Worm (Caenorhabditis elegans) whole organism, young adult: ENCODE results near the gene stim-1.

Experiments used
- D2030.7 ChIP-seq: fragments of 200-800 bp; sonication (Bioruptor generic); IDR thresholded peaks from 2 replicates; pipeline ENCODE4 v1.3.6; 2022; ENCODE audit warnings: missing genetic modification reagents, missing genetic modification characterization, missing compliant biosample characterization
- F23B12.7 ChIP-seq: sonication (generic microtip); optimal IDR thresholded peaks from 2 replicates; lab custom pipeline; 2017; ENCODE audit warnings: missing genetic modification characterization, mild to moderate bottlenecking, missing compliant biosample characterization, antibody characterized with exemption, moderate library complexity; ENCODE audit not compliant: insufficient read depth
- akir-1 ChIP-seq: fragments of 200-800 bp; sonication (Bioruptor generic); optimal IDR thresholded peaks from 2 replicates; lab custom pipeline; 2018; ENCODE audit warnings: mild to moderate bottlenecking, missing genetic modification characterization, moderate library complexity, missing compliant biosample characterization
- ama-1 ChIP-seq, 3 experiments: fragments of 150-350 bp in 1 of 3; sonication (generic microtip) in 2 of 3; optimal IDR thresholded peaks; 2 replicates each; lab custom pipeline; 2014 to 2018; ENCODE audit warnings: missing biosample characterization in 2 of 3, missing genetic modification characterization in 2 of 3, missing genetic modification reagents in 2 of 3
- ceh-100 ChIP-seq: fragments of 200-800 bp; sonication (Bioruptor generic); IDR thresholded peaks from 2 replicates; pipeline ENCODE4 v1.3.6; 2022; ENCODE audit warnings: missing genetic modification reagents, missing genetic modification characterization, missing compliant biosample characterization
- lin-35 ChIP-seq, 3 experiments: fragments of 150-350 bp in 2 of 3; sonication (generic microtip) in 1 of 3; optimal IDR thresholded peaks; 2 replicates each; lab custom pipeline; 2014 to 2018; ENCODE audit warnings: missing biosample characterization in 3 of 3, missing genetic modification characterization in 3 of 3, missing genetic modification reagents in 3 of 3
- lir-1 ChIP-seq: fragments of 200-800 bp; sonication (Bioruptor generic); conservative IDR thresholded peaks from 2 replicates; pipeline ENCODE4 v1.3.6; 2022; ENCODE audit warnings: missing genetic modification reagents, missing genetic modification characterization, missing compliant biosample characterization
- madf-3 ChIP-seq: fragments of 200-800 bp; sonication (Bioruptor generic); IDR thresholded peaks from 2 replicates; pipeline ENCODE4 v1.3.6; 2022; ENCODE audit warnings: missing genetic modification reagents, missing genetic modification characterization, missing compliant biosample characterization
- pha-4 ChIP-seq: fragments of 150-350 bp; sonication (generic microtip); optimal IDR thresholded peaks from 2 replicates; lab custom pipeline; 2014; ENCODE audit warnings: missing biosample characterization, missing genetic modification reagents, missing genetic modification characterization
- zim-3 ChIP-seq: sonication (generic microtip); optimal IDR thresholded peaks from 2 replicates; lab custom pipeline; 2017; ENCODE audit warnings: mild to moderate bottlenecking, missing genetic modification characterization, moderate library complexity, missing compliant biosample characterization

DNA sequence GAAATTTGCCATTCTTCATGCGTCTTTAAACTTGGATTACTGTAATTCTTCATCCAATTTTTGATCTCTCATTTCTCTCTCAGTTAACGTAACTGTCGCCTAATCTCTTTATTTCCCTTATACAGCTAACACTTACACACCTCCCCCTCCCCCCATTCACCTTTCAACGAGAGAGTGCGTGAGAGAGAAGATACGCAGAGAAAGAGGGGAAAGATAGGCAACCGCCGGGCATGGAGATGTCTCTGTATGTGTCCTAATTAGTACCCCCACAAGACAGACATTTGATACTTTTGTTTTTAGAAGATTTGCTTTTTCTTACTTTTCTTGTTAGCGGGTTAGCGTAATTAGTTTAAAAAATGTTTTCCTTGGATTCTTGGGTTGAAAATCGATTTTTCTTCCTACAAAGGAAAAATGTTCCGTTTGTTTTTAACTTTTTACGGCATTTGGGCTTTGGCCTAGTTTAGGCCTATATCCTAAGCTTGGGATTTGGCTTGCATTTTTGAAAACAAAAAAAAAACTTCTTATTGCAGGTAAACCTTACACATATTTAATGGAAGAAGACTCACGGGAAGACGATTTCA, 15.9 kb upstream of the stim-1 start, which contains the start of gene affl-2:
- TF ChIP-seq lin-35 (GFP tag; optimal IDR thresholded peaks at IDR 0.05; lab: Kevin White, UChicago) = no peak
- TF ChIP-seq madf-3 (GFP tag; lab: Robert Waterston, UW) = no peak
- no peak for TF ChIP-seq pha-4
- TF ChIP-seq F23B12.7 (tag; lab: Kevin White, UChicago) = no peak
- TF ChIP-seq zim-3 (tag; lab: Kevin White, UChicago) = no peak
- TF ChIP-seq akir-1 (GFP tag; lab: Kevin White, UChicago) = no peak
- no peak for TF ChIP-seq lir-1 (GFP tag; lab: Robert Waterston, UW)
- TF ChIP-seq ama-1 (optimal IDR thresholded peaks at IDR 0.05; lab: Kevin White, UChicago) = no peak
- no peak for TF ChIP-seq ama-1 (GFP tag; optimal IDR thresholded peaks at IDR 0.05; lab: Kevin White, UChicago)
- no peak for TF ChIP-seq ceh-100
- TF ChIP-seq D2030.7 (GFP tag; lab: Robert Waterston, UW) = no peak
